Worm (Caenorhabditis elegans) whole organism, young adult: ENCODE results near the gene npp-3.
A peak's percentile ranks its signal among the peaks of the same experiment; 100 is the strongest.

Source experiments
- B0336.3 ChIP-seq: fragments of 200-800 bp; sonication (Bioruptor generic); IDR thresholded peaks from 2 replicates; pipeline ENCODE4 v1.3.6; 2022; ENCODE audit warnings: missing genetic modification characterization, missing compliant biosample characterization
- D2030.7 ChIP-seq: fragments of 200-800 bp; sonication (Bioruptor generic); IDR thresholded peaks from 2 replicates; pipeline ENCODE4 v1.3.6; 2022; ENCODE audit warnings: missing genetic modification reagents, missing genetic modification characterization, missing compliant biosample characterization
- F10E7.11 ChIP-seq: sonication (generic microtip); optimal IDR thresholded peaks from 2 replicates; lab custom pipeline; 2017; ENCODE audit warnings: mild to moderate bottlenecking, missing genetic modification characterization, moderate library complexity, missing compliant biosample characterization
- F23B12.7 ChIP-seq: sonication (generic microtip); optimal IDR thresholded peaks from 2 replicates; lab custom pipeline; 2017; ENCODE audit warnings: missing genetic modification characterization, mild to moderate bottlenecking, missing compliant biosample characterization, antibody characterized with exemption, moderate library complexity; ENCODE audit not compliant: insufficient read depth
- F33H1.4 ChIP-seq: fragments of 200-800 bp; sonication (Bioruptor generic); IDR thresholded peaks from 2 replicates; pipeline ENCODE4 v1.3.6; 2022; ENCODE audit warnings: missing genetic modification reagents, missing genetic modification characterization, missing compliant biosample characterization
- F52B5.7 ChIP-seq: sonication (generic microtip); optimal IDR thresholded peaks from 2 replicates; lab custom pipeline; 2016; ENCODE audit warnings: mild to moderate bottlenecking, missing genetic modification characterization, missing compliant biosample characterization
- K11D2.4 ChIP-seq: fragments of 200-800 bp; sonication (Bioruptor generic); IDR thresholded peaks from 2 replicates; pipeline ENCODE4 v1.3.6; 2022; ENCODE audit warnings: missing genetic modification reagents, missing genetic modification characterization, missing compliant biosample characterization
- Y67H2A.10 ChIP-seq: fragments of 200-800 bp; sonication (Bioruptor generic); conservative IDR thresholded peaks from 2 replicates; pipeline ENCODE4 v1.3.6; 2022; ENCODE audit warnings: missing genetic modification reagents, missing genetic modification characterization, missing compliant biosample characterization
- Y95B8A.8 ChIP-seq: fragments of 200-800 bp; sonication (Bioruptor generic); IDR thresholded peaks from 2 replicates; pipeline ENCODE4 v1.3.6; 2022; ENCODE audit warnings: missing genetic modification reagents, missing genetic modification characterization, missing compliant biosample characterization
- ama-1 ChIP-seq, 3 experiments: fragments of 150-350 bp in 1 of 3; sonication (generic microtip) in 2 of 3; optimal IDR thresholded peaks; 2 replicates each; lab custom pipeline; 2014 to 2018; ENCODE audit warnings: missing biosample characterization in 2 of 3, missing genetic modification characterization in 2 of 3, missing genetic modification reagents in 2 of 3
- attf-3 ChIP-seq: fragments of 200-800 bp; sonication (Bioruptor generic); conservative IDR thresholded peaks from 2 replicates; pipeline ENCODE4 v1.3.6; 2022; ENCODE audit warnings: missing genetic modification reagents, missing genetic modification characterization, missing compliant biosample characterization
- attf-6 ChIP-seq: fragments of 200-800 bp; sonication (Bioruptor generic); IDR thresholded peaks from 2 replicates; pipeline ENCODE4 v1.3.6; 2022; ENCODE audit warnings: missing genetic modification reagents, missing genetic modification characterization, missing compliant biosample characterization
- bed-2 ChIP-seq: fragments of 200-800 bp; sonication (Bioruptor generic); IDR thresholded peaks from 2 replicates; pipeline ENCODE4 v1.3.6; 2022; ENCODE audit warnings: missing genetic modification reagents, missing genetic modification characterization, missing compliant biosample characterization
- ccch-3 ChIP-seq: fragments of 200-800 bp; sonication (Bioruptor generic); optimal IDR thresholded peaks from 2 replicates; lab custom pipeline; 2018; ENCODE audit warnings: mild to moderate bottlenecking, missing genetic modification characterization, missing compliant biosample characterization
- ceh-27 ChIP-seq: fragments of 200-800 bp; sonication (Bioruptor generic); optimal IDR thresholded peaks from 2 replicates; lab custom pipeline; 2018; ENCODE audit warnings: mild to moderate bottlenecking, missing genetic modification characterization, moderate library complexity, missing compliant biosample characterization
- ceh-91 ChIP-seq: fragments of 200-800 bp; sonication (Bioruptor generic); IDR thresholded peaks from 2 replicates; pipeline ENCODE4 v1.3.6; 2022; ENCODE audit warnings: missing genetic modification reagents, missing genetic modification characterization, missing compliant biosample characterization
- die-1 ChIP-seq: sonication (generic microtip); optimal IDR thresholded peaks from 2 replicates; lab custom pipeline; 2016; ENCODE audit warnings: missing genotype, mild to moderate bottlenecking, missing genetic modification characterization, missing compliant biosample characterization
- dox-1 ChIP-seq: fragments of 200-800 bp; sonication (Bioruptor generic); IDR thresholded peaks from 2 replicates; pipeline ENCODE4 v1.3.6; 2022; ENCODE audit warnings: missing genetic modification reagents, missing genetic modification characterization, missing compliant biosample characterization
- egl-18 ChIP-seq: fragments of 200-800 bp; sonication (Bioruptor generic); IDR thresholded peaks from 2 replicates; pipeline ENCODE4 v1.3.6; 2022; ENCODE audit warnings: missing genetic modification reagents, missing genetic modification characterization, missing compliant biosample characterization
- him-1 ChIP-seq: sonication (generic microtip); optimal IDR thresholded peaks from 2 replicates; lab custom pipeline; 2016; ENCODE audit warnings: missing genotype, missing genetic modification reagents, missing genetic modification characterization, missing compliant biosample characterization
- hlh-12 ChIP-seq: sonication (generic microtip); optimal IDR thresholded peaks from 2 replicates; lab custom pipeline; 2016; ENCODE audit warnings: missing genetic modification characterization, missing compliant biosample characterization
- hlh-26 ChIP-seq: fragments of 200-800 bp; sonication (Bioruptor generic); conservative IDR thresholded peaks from 2 replicates; pipeline ENCODE4 v1.3.6; 2022; ENCODE audit warnings: missing genetic modification reagents, missing genetic modification characterization, missing compliant biosample characterization
- hmg-1.2 ChIP-seq: fragments of 200-800 bp; sonication (Bioruptor generic); IDR thresholded peaks from 2 replicates; pipeline ENCODE4 v1.3.6; 2022; ENCODE audit warnings: missing genetic modification reagents, missing genetic modification characterization, missing compliant biosample characterization
- lag-1 ChIP-seq: fragments of 200-800 bp; sonication (Bioruptor generic); IDR thresholded peaks from 2 replicates; pipeline ENCODE4 v1.3.6; 2022; ENCODE audit warnings: missing genetic modification reagents, missing genetic modification characterization, missing compliant biosample characterization
- lin-35 ChIP-seq, 3 experiments: fragments of 150-350 bp in 2 of 3; sonication (generic microtip) in 1 of 3; optimal IDR thresholded peaks; 2 replicates each; lab custom pipeline; 2014 to 2018; ENCODE audit warnings: missing biosample characterization in 3 of 3, missing genetic modification characterization in 3 of 3, missing genetic modification reagents in 3 of 3
- lin-54 ChIP-seq: fragments of 200-800 bp; sonication (Bioruptor generic); optimal IDR thresholded peaks from 2 replicates; lab custom pipeline; 2018; ENCODE audit warnings: mild to moderate bottlenecking, missing genetic modification characterization, missing compliant biosample characterization
- madf-8 ChIP-seq: fragments of 200-800 bp; sonication (Bioruptor generic); conservative IDR thresholded peaks from 2 replicates; pipeline ENCODE4 v1.3.6; 2022; ENCODE audit warnings: missing genetic modification reagents, missing genetic modification characterization, missing compliant biosample characterization
- mxl-1 ChIP-seq: sonication (generic microtip); optimal IDR thresholded peaks from 2 replicates; lab custom pipeline; 2016; ENCODE audit warnings: missing genetic modification characterization, missing compliant biosample characterization
- nfya-2 ChIP-seq: fragments of 200-800 bp; sonication (Bioruptor generic); IDR thresholded peaks from 2 replicates; pipeline ENCODE4 v1.3.6; 2022; ENCODE audit warnings: missing genetic modification reagents, missing genetic modification characterization, missing compliant biosample characterization
- nfyb-1 ChIP-seq: fragments of 200-800 bp; sonication (Bioruptor generic); IDR thresholded peaks from 2 replicates; pipeline ENCODE4 v1.3.6; 2022; ENCODE audit warnings: missing genetic modification reagents, missing genetic modification characterization, missing compliant biosample characterization
- nhr-179 ChIP-seq: sonication (generic microtip); optimal IDR thresholded peaks from 2 replicates; lab custom pipeline; 2016; ENCODE audit warnings: mild to moderate bottlenecking, missing genetic modification characterization, missing compliant biosample characterization
- rcor-1 ChIP-seq: fragments of 200-800 bp; sonication (Bioruptor generic); IDR thresholded peaks from 2 replicates; pipeline ENCODE4 v1.3.6; 2022; ENCODE audit warnings: missing genetic modification reagents, missing genetic modification characterization, missing compliant biosample characterization
- rec-8 ChIP-seq, 2 experiments: sonication (generic microtip); optimal IDR thresholded peaks; 2 replicates each; lab custom pipeline; 2016; ENCODE audit warnings: mild to moderate bottlenecking in 2 of 2, missing genetic modification characterization in 2 of 2, missing genetic modification reagents in 2 of 2, missing genotype in 2 of 2, missing biosample characterization in 1 of 2, missing compliant biosample characterization in 1 of 2, moderate library complexity in 1 of 2
- sea-2 ChIP-seq: fragments of 200-800 bp; sonication (Bioruptor generic); IDR thresholded peaks from 2 replicates; pipeline ENCODE4 v1.3.6; 2022; ENCODE audit warnings: missing genetic modification characterization, missing compliant biosample characterization
- sptf-2 ChIP-seq: fragments of 200-800 bp; sonication (Bioruptor generic); optimal IDR thresholded peaks from 2 replicates; lab custom pipeline; 2018; ENCODE audit warnings: mild to moderate bottlenecking, missing genetic modification characterization, missing compliant biosample characterization
- tlf-1 ChIP-seq: fragments of 200-800 bp; sonication (Bioruptor generic); optimal IDR thresholded peaks from 2 replicates; lab custom pipeline; 2018; ENCODE audit warnings: mild to moderate bottlenecking, missing genetic modification characterization, missing compliant biosample characterization
- ztf-26 ChIP-seq: sonication (generic microtip); optimal IDR thresholded peaks from 2 replicates; lab custom pipeline; 2017; ENCODE audit warnings: missing genetic modification characterization, missing compliant biosample characterization
- ztf-3 ChIP-seq: fragments of 200-800 bp; sonication (Bioruptor generic); optimal IDR thresholded peaks from 2 replicates; lab custom pipeline; 2018; ENCODE audit warnings: mild to moderate bottlenecking, missing genetic modification characterization, missing compliant biosample characterization
- ztf-6 ChIP-seq: fragments of 200-800 bp; sonication (Bioruptor generic); IDR thresholded peaks from 2 replicates; pipeline ENCODE4 v1.3.6; 2022; ENCODE audit warnings: missing genetic modification reagents, missing genetic modification characterization, missing compliant biosample characterization

npp-3 gene

ce11 chrII:11880456-11881353 is 6.1 kb upstream of the npp-3 start (continued):
- TF ChIP-seq F33H1.4 (GFP tag; lab: Robert Waterston, UW) = peak; percentile 48
- TF ChIP-seq die-1 (tag; lab: Kevin White, UChicago) = peak; percentile 50
- TF ChIP-seq hlh-26 (GFP tag; lab: Robert Waterston, UW) = no peak
- 0 out of 2 replicates have a peak, but pooled peaks have one; percentile 31 for TF ChIP-seq K11D2.4
- peak; percentile 68 for TF ChIP-seq him-1 (tag; lab: Kevin White, UChicago)
- peak; percentile 80 for TF ChIP-seq F10E7.11 (tag; lab: Kevin White, UChicago)
- TF ChIP-seq F23B12.7 (tag; lab: Kevin White, UChicago) = no peak
- TF ChIP-seq rec-8 (tag; optimal IDR thresholded peaks at IDR 0.05; lab: Kevin White, UChicago) = peak in 1 of 2 experiments; percentile 53
- TF ChIP-seq attf-3 (GFP tag; lab: Robert Waterston, UW) = no peak
- peak; percentile 61; the same call in 1 of the 2 replicates for TF ChIP-seq attf-6 (GFP tag; lab: Robert Waterston, UW)
- peak; percentile 88 for TF ChIP-seq F52B5.7
- peak; percentile 85 for TF ChIP-seq nfyb-1
- TF ChIP-seq sptf-2 (GFP tag; lab: Kevin White, UChicago) = no peak
- peak; percentile 74 for TF ChIP-seq tlf-1
- TF ChIP-seq mxl-1 (tag; lab: Kevin White, UChicago) = peak; percentile 34
- TF ChIP-seq bed-2 (GFP tag; lab: Robert Waterston, UW) = no peak
- TF ChIP-seq ceh-91 (GFP tag; lab: Robert Waterston, UW) = 0 out of 2 replicates have a peak, but pooled peaks have one; percentile 36
- peak; percentile 19 for TF ChIP-seq hlh-12 (tag; lab: Kevin White, UChicago)
- no peak for TF ChIP-seq ceh-27 (GFP tag; lab: Kevin White, UChicago)
- TF ChIP-seq lin-54 (GFP tag; lab: Kevin White, UChicago) = peak; percentile 50
- TF ChIP-seq rcor-1 = peak; percentile 74
- peak; percentile 62 for TF ChIP-seq D2030.7 (GFP tag; lab: Robert Waterston, UW)
- TF ChIP-seq ama-1 (optimal IDR thresholded peaks at IDR 0.05; lab: Kevin White, UChicago) = no peak
- TF ChIP-seq ama-1 (GFP tag; optimal IDR thresholded peaks at IDR 0.05; lab: Kevin White, UChicago) = peak in 1 of 2 experiments; percentile 93
- TF ChIP-seq dox-1 (GFP tag; lab: Robert Waterston, UW) = peak; percentile 39; the same call in 1 of the 2 replicates
- no peak for TF ChIP-seq nhr-179 (tag; lab: Kevin White, UChicago)
- no peak for TF ChIP-seq Y67H2A.10 (GFP tag; lab: Robert Waterston, UW)
- no peak for TF ChIP-seq ccch-3 (GFP tag; lab: Kevin White, UChicago)
- TF ChIP-seq egl-18 = 0 out of 2 replicates have a peak, but pooled peaks have one; percentile 18
- TF ChIP-seq ztf-3 = no peak
- no peak for TF ChIP-seq lag-1 (GFP tag; lab: Robert Waterston, UW)
- peak; percentile 42; the same call in 1 of the 2 replicates for TF ChIP-seq hmg-1.2 (GFP tag; lab: Robert Waterston, UW)
- TF ChIP-seq ztf-6 = no peak
- TF ChIP-seq Y95B8A.8 = peak; percentile 93
- TF ChIP-seq B0336.3 (GFP tag; lab: Robert Waterston, UW) = peak; percentile 90
- TF ChIP-seq nfya-2 (GFP tag; lab: Robert Waterston, UW) = peak; percentile 91
- no peak for TF ChIP-seq ztf-26 (tag; lab: Kevin White, UChicago)
- TF ChIP-seq lin-35 (GFP tag; optimal IDR thresholded peaks at IDR 0.05; lab: Kevin White, UChicago) = peak in 1 of 3 experiments; percentile 58
- TF ChIP-seq sea-2 (GFP tag; lab: Robert Waterston, UW) = no peak
- peak; percentile 42; the same call in 1 of the 2 replicates for TF ChIP-seq madf-8 (GFP tag; lab: Robert Waterston, UW)
